Fruit fly (Drosophila melanogaster) whole organism, adult: Measurements from ENCODE around the gene S6KL.
A peak's percentile ranks its signal among the peaks of the same experiment; 100 is the strongest.

Experiments used
- CG11617 ChIP-seq: fragments of 200-800 bp; sonication (Bioruptor generic); optimal IDR thresholded peaks from 2 replicates; lab custom pipeline; 2017; ENCODE audit warnings: mild to moderate bottlenecking, missing biosample characterization, missing genetic modification reagents, missing genetic modification characterization
- CG12768 ChIP-seq: fragments of 200-800 bp; sonication (Bioruptor generic); optimal IDR thresholded peaks from 2 replicates; lab custom pipeline; 2017; ENCODE audit warnings: missing biosample characterization, missing genetic modification characterization, mild to moderate bottlenecking, moderate library complexity, missing genetic modification reagents
- CG14711 ChIP-seq: fragments of 200-800 bp; sonication (Bioruptor generic); optimal IDR thresholded peaks from 2 replicates; lab custom pipeline; 2018; ENCODE audit warnings: missing biosample characterization, mild to moderate bottlenecking, missing genetic modification characterization, moderate library complexity
- CG1620 ChIP-seq: fragments of 200-800 bp; sonication (Bioruptor generic); optimal IDR thresholded peaks from 2 replicates; lab custom pipeline; 2016; ENCODE audit warnings: missing biosample characterization, missing genetic modification characterization
- CG33017 ChIP-seq: fragments of 200-800 bp; sonication (Bioruptor generic); optimal IDR thresholded peaks from 2 replicates; lab custom pipeline; 2018; ENCODE audit warnings: missing biosample characterization, mild to moderate bottlenecking, missing genetic modification characterization, moderate library complexity
- CG5204 ChIP-seq: fragments of 200-800 bp; sonication (Bioruptor generic); optimal IDR thresholded peaks from 2 replicates; lab custom pipeline; 2016; ENCODE audit warnings: missing biosample characterization, missing genetic modification characterization
- CG7045 ChIP-seq: fragments of 200-800 bp; sonication (Bioruptor generic); optimal IDR thresholded peaks from 2 replicates; lab custom pipeline; 2017; ENCODE audit warnings: missing biosample characterization, mild to moderate bottlenecking, missing genetic modification characterization
- CG7101 ChIP-seq: fragments of 200-800 bp; sonication (Bioruptor generic); optimal IDR thresholded peaks from 2 replicates; lab custom pipeline; 2018; ENCODE audit warnings: missing biosample characterization, mild to moderate bottlenecking, missing genetic modification characterization, moderate library complexity
- Clk ChIP-seq: fragments of 200-800 bp; sonication (Bioruptor generic); optimal IDR thresholded peaks from 2 replicates; lab custom pipeline; 2017; ENCODE audit warnings: missing biosample characterization, missing genetic modification characterization
- Crg-1 ChIP-seq: fragments of 200-800 bp; sonication (Bioruptor generic); optimal IDR thresholded peaks from 2 replicates; lab custom pipeline; 2016; ENCODE audit warnings: missing biosample characterization, missing genetic modification characterization
- Hr96 ChIP-seq: fragments of 200-800 bp; sonication (Bioruptor generic); optimal IDR thresholded peaks from 2 replicates; lab custom pipeline; 2016; ENCODE audit warnings: missing biosample characterization, missing genetic modification characterization
- Mnt ChIP-seq: fragments of 200-800 bp; sonication (Bioruptor generic); optimal IDR thresholded peaks from 2 replicates; lab custom pipeline; 2016; ENCODE audit warnings: missing biosample characterization, mild to moderate bottlenecking, missing genetic modification characterization
- bab1 ChIP-seq: fragments of 200-800 bp; sonication (Bioruptor generic); optimal IDR thresholded peaks from 3 replicates; lab custom pipeline; 2019; ENCODE audit warnings: missing biosample characterization, mild to moderate bottlenecking, missing genetic modification characterization, moderate library complexity
- cic ChIP-seq: fragments of 200-800 bp; sonication (Bioruptor generic); optimal IDR thresholded peaks from 2 replicates; lab custom pipeline; 2017; ENCODE audit warnings: missing biosample characterization, mild to moderate bottlenecking, missing genetic modification characterization, moderate library complexity
- cnc ChIP-seq, 2 experiments: fragments of >200 bp; optimal IDR thresholded peaks; 2 replicates each; lab custom pipeline; 2017
- kay ChIP-seq: fragments of 200-800 bp; sonication (Bioruptor generic); peaks from one replicate; lab custom pipeline; 2016; ENCODE audit warnings: missing biosample characterization, missing genetic modification characterization, borderline replicate concordance
- ovo ChIP-seq: fragments of 200-800 bp; sonication (Bioruptor generic); optimal IDR thresholded peaks from 2 replicates; lab custom pipeline; 2016; ENCODE audit warnings: missing biosample characterization, missing genetic modification characterization
- pad ChIP-seq: fragments of 200-800 bp; sonication (Bioruptor generic); optimal IDR thresholded peaks from 3 replicates; lab custom pipeline; 2017; ENCODE audit warnings: missing biosample characterization, missing genetic modification characterization, mild to moderate bottlenecking, moderate library complexity, missing genetic modification reagents
- tj ChIP-seq: fragments of 200-800 bp; sonication (Bioruptor generic); optimal IDR thresholded peaks from 3 replicates; lab custom pipeline; 2017; ENCODE audit warnings: missing biosample characterization, mild to moderate bottlenecking, missing genetic modification characterization, moderate library complexity
- toe ChIP-seq: fragments of 200-800 bp; sonication (Bioruptor generic); optimal IDR thresholded peaks from 2 replicates; lab custom pipeline; 2016; ENCODE audit warnings: missing biosample characterization, missing genetic modification characterization

S6KL gene

DNA sequence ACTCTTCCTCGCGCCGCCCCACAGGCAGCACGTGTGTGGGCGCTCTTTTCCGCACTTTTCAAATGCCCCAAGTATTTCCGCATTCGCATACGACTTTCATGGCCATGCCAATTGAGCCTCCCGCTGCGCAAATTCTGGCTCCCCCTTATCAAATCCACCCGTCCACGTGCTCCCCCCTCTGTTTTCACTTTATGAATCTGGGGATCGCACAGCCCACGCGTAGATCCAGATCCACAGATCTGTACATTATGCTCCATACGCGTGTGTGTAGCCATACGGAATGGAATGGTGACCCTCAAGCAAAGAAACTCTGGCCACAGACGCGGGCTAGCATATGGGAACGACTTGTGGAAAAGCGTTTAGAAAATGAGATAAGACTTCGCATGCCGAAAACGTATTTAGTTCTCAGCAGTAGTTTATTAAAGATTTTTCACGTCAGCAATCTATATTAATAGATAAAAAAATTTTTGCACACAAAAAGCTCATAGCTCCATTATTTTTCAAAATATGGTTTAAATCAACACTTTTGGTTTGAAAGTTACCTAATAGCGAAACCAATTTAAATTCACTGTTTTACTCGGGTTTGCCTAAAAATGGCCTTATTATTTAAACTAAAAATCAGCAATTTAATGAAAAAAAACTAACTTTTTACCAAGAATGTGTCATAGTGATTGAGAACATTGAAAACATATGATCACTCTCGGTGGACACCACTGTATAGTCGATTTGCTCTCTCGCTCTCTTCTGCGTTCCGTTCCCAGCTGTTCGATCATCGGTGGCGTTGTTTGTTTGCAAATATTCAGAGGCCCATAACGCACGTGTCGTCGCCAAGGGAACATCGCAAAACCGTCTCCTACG, 1.3 kb downstream of the S6KL start:
- TF ChIP-seq ovo (GFP tag; lab: Kevin White, UChicago) (no peak), pad (GFP tag; lab: Kevin White, UChicago) (no peak), Crg-1 (GFP tag; lab: Kevin White, UChicago) (no peak), Mnt (GFP tag; lab: Kevin White, UChicago) (peak; percentile 80), bab1 (GFP tag; lab: Kevin White, UChicago) (peak; percentile 76), cnc (optimal IDR thresholded peaks at IDR 0.05; lab: Kevin White, UChicago) (no peak), CG5204 (GFP tag; lab: Kevin White, UChicago) (peak; percentile 51), Hr96 (GFP tag; lab: Kevin White, UChicago) (peak; percentile 40), CG14711 (tag; lab: Kevin White, UChicago) (no peak), toe (GFP tag; lab: Kevin White, UChicago) (peak; percentile 0), CG11617 (GFP tag; lab: Kevin White, UChicago) (peak; percentile 70), CG7101 (tag; lab: Kevin White, UChicago) (peak; percentile 5), tj (GFP tag; lab: Kevin White, UChicago) (peak; percentile 60), CG7045 (GFP tag; lab: Kevin White, UChicago) (peak; percentile 2)

DNA sequence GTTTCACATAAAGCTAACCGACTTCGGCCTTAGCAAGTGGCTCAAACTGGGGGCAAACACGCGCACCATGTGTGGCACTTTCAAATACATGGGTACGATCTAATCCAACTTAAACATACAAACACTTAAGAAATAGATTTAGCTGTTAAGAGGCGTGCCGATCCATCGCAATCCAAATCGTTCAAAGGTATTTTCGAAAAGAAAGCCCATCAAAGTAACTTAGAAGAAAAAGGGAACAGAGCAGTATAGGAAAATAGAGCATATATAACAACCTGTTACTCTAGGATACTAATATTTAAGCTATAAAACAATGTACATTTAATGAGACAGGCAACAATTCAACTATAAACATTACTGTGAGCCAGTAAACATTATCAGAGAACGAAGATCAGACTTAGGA, 3.1 kb downstream of the S6KL start, which contains the start of gene Atg101:
Gene Atg101, plus strand, starts transcription at position 301 of the 400 bp plus-strand sequence.
- no peak for TF ChIP-seq kay
- TF ChIP-seq tj (GFP tag; lab: Kevin White, UChicago), result no peak
- TF ChIP-seq CG7101 (tag; lab: Kevin White, UChicago), result no peak
- no peak for TF ChIP-seq CG7045 (GFP tag; lab: Kevin White, UChicago)
- TF ChIP-seq CG11617 (GFP tag; lab: Kevin White, UChicago), result no peak
- no peak for TF ChIP-seq pad (GFP tag; lab: Kevin White, UChicago)
- TF ChIP-seq CG1620 (GFP tag; lab: Kevin White, UChicago), result no peak
- no peak for TF ChIP-seq ovo (GFP tag; lab: Kevin White, UChicago)
- no peak for TF ChIP-seq CG5204 (GFP tag; lab: Kevin White, UChicago)
- TF ChIP-seq CG33017 (tag; lab: Kevin White, UChicago), result no peak
- TF ChIP-seq cnc (optimal IDR thresholded peaks at IDR 0.05; lab: Kevin White, UChicago), result no peak
- no peak for TF ChIP-seq cic (GFP tag; lab: Kevin White, UChicago)
- TF ChIP-seq CG14711 (tag; lab: Kevin White, UChicago), result no peak
- no peak for TF ChIP-seq Clk (GFP tag; lab: Kevin White, UChicago)
- TF ChIP-seq CG12768 (GFP tag; lab: Kevin White, UChicago), result no peak
- no peak for TF ChIP-seq bab1 (GFP tag; lab: Kevin White, UChicago)
- no peak for TF ChIP-seq Mnt (GFP tag; lab: Kevin White, UChicago)
- TF ChIP-seq toe (GFP tag; lab: Kevin White, UChicago), result no peak
- TF ChIP-seq Crg-1 (GFP tag; lab: Kevin White, UChicago), result no peak

DNA sequence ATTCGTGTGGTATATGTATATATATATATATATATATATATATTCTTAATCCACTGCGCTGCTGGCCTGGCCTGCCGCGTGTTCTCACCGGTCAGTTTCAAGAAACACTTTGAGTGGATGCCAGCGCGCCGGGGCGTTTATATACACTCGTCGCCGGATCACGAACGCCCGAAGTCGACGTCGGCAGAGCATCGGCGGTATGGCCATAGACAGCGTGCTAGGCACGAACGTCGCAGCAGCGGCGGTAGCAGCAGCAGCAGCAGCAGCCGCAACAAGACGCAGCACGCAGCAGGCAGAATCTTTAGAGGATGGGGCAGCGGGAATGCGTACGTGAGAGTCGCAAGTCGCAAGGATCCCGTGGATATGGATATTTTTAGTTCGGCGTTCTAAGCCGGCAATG, 9.3 kb downstream of the S6KL start, which contains the start of gene bnb:
Gene bnb, minus strand, starts transcription at position 121 of the 400 bp plus-strand sequence.
- TF ChIP-seq CG12768 (GFP tag; lab: Kevin White, UChicago) (no peak), CG33017 (tag; lab: Kevin White, UChicago) (no peak), CG1620 (GFP tag; lab: Kevin White, UChicago) (no peak), Hr96 (GFP tag; lab: Kevin White, UChicago) (no peak), CG7101 (tag; lab: Kevin White, UChicago) (no peak), CG11617 (GFP tag; lab: Kevin White, UChicago) (no peak), CG5204 (GFP tag; lab: Kevin White, UChicago) (no peak), Crg-1 (GFP tag; lab: Kevin White, UChicago) (no peak), tj (GFP tag; lab: Kevin White, UChicago) (no peak)

DNA sequence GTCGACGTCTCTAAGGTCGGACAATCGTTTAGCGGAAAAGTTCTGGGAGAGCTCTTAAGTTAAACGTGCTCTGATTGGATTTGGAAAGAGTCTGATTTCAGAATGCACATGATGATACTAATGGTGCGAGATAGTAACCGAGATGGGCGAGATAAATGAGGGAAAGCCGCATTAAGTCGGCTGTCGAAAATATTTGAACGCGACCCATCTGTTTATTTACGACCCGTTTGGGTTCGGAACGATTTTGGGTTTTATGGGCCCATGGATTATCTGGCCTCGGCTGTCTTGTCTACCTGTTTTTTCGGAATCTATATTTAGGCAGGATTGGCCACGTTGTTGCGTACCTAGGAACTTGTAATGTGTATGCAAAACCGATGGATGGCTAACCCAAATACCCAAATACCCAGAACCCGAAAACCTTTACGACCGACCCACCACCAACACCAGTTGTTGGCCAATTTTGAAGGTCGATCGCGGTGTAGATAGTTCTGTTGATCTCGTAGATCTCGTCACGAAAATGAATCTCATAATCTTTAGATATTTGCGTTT, 11.1 kb downstream of the S6KL start:
- TF ChIP-seq Mnt (GFP tag; lab: Kevin White, UChicago) (no peak), CG5204 (GFP tag; lab: Kevin White, UChicago) (no peak), Hr96 (GFP tag; lab: Kevin White, UChicago) (no peak), CG14711 (tag; lab: Kevin White, UChicago) (no peak), CG11617 (GFP tag; lab: Kevin White, UChicago) (no peak), cic (GFP tag; lab: Kevin White, UChicago) (no peak), bab1 (GFP tag; lab: Kevin White, UChicago) (no peak), pad (GFP tag; lab: Kevin White, UChicago) (no peak), ovo (GFP tag; lab: Kevin White, UChicago) (no peak), CG12768 (GFP tag; lab: Kevin White, UChicago) (no peak), CG7045 (GFP tag; lab: Kevin White, UChicago) (no peak)

DNA sequence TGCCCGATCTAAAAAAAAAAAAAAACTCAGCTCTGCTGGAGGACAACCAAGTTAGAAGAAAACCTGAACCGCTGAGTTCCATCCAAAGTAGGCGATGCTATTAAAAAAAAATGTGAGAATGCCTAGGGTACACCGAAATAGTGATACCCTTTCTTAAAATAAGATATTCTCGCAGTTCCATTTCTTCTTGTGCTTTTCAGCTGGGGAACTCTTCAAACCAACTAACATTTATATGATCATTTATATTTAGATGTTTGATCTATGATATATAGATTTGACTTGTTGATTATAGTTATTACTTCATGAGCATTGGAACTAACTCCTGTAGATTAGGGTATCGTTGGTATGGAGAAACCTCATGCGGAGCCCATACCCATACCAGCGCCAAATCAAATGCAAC, 11.9 kb downstream of the S6KL start:
- TF ChIP-seq ovo (GFP tag; lab: Kevin White, UChicago) (no peak), Hr96 (GFP tag; lab: Kevin White, UChicago) (no peak), Mnt (GFP tag; lab: Kevin White, UChicago) (no peak), bab1 (GFP tag; lab: Kevin White, UChicago) (no peak), cnc (optimal IDR thresholded peaks at IDR 0.05; lab: Kevin White, UChicago) (no peak), Crg-1 (GFP tag; lab: Kevin White, UChicago) (no peak), tj (GFP tag; lab: Kevin White, UChicago) (no peak), CG12768 (GFP tag; lab: Kevin White, UChicago) (no peak), cic (GFP tag; lab: Kevin White, UChicago) (no peak), CG33017 (tag; lab: Kevin White, UChicago) (no peak)
